Worm (Caenorhabditis elegans) whole organism, L4 larva: ENCODE data around the gene ger-1.

Source experiments
- F10B5.3 ChIP-seq: sonication (generic microtip); optimal IDR thresholded peaks from 2 replicates; lab custom pipeline; 2016; ENCODE audit warnings: mild to moderate bottlenecking, missing genetic modification characterization, missing compliant biosample characterization
- F26F4.8 ChIP-seq: fragments of 200-800 bp; sonication (Bioruptor generic); conservative IDR thresholded peaks from 2 replicates; pipeline ENCODE4 v1.3.6; 2022; ENCODE audit warnings: missing genetic modification characterization, missing compliant biosample characterization
- F44E2.7 ChIP-seq: fragments of 200-800 bp; sonication (Bioruptor generic); IDR thresholded peaks from 2 replicates; pipeline ENCODE4 v2.1.2; 2022; ENCODE audit warnings: missing genetic modification characterization, missing compliant biosample characterization
- T20F7.1 ChIP-seq: fragments of 200-800 bp; sonication (Bioruptor generic); optimal IDR thresholded peaks from 2 replicates; lab custom pipeline; 2018; ENCODE audit warnings: mild to moderate bottlenecking, missing genetic modification characterization, missing compliant biosample characterization
- Y48G9A.11 ChIP-seq: fragments of 200-800 bp; sonication (Bioruptor generic); IDR thresholded peaks from 2 replicates; pipeline ENCODE4 v1.3.6; 2022; ENCODE audit warnings: missing genetic modification reagents, missing genetic modification characterization, missing compliant biosample characterization
- Y5F2A.4 ChIP-seq: fragments of 200-800 bp; sonication (Bioruptor generic); optimal IDR thresholded peaks from 2 replicates; lab custom pipeline; 2018; ENCODE audit warnings: mild to moderate bottlenecking, missing genetic modification characterization, missing compliant biosample characterization
- ZK337.2 ChIP-seq: fragments of 200-800 bp; sonication (Bioruptor generic); IDR thresholded peaks from 2 replicates; pipeline ENCODE4 v1.3.6; 2022; ENCODE audit warnings: missing genetic modification reagents, missing genetic modification characterization, missing compliant biosample characterization
- ZK546.5 ChIP-seq, 2 experiments: sonication (generic microtip); optimal IDR thresholded peaks; 2 replicates each; lab custom pipeline; 2017; ENCODE audit warnings: missing biosample characterization in 2 of 2, missing genetic modification characterization in 2 of 2
- arid-1 ChIP-seq: fragments of 200-800 bp; sonication (Bioruptor generic); conservative IDR thresholded peaks from 2 replicates; pipeline ENCODE4 v1.3.6; 2022; ENCODE audit warnings: missing genetic modification reagents, missing genetic modification characterization, missing compliant biosample characterization
- ceh-44 ChIP-seq: fragments of 200-800 bp; sonication (Bioruptor generic); IDR thresholded peaks from 2 replicates; pipeline ENCODE4 v1.3.6; 2022; ENCODE audit warnings: missing genetic modification reagents, missing genetic modification characterization, missing compliant biosample characterization
- ceh-62 ChIP-seq: sonication (generic microtip); optimal IDR thresholded peaks from 2 replicates; lab custom pipeline; 2017; ENCODE audit warnings: missing biosample characterization, missing genetic modification characterization
- ceh-82 ChIP-seq: sonication (generic microtip); optimal IDR thresholded peaks from 2 replicates; lab custom pipeline; 2017; ENCODE audit warnings: missing biosample characterization, missing genetic modification characterization
- cey-2 ChIP-seq: sonication (generic microtip); optimal IDR thresholded peaks from 3 replicates; lab custom pipeline; 2017; ENCODE audit warnings: missing genetic modification characterization, mild to moderate bottlenecking, missing compliant biosample characterization, antibody characterized with exemption, borderline replicate concordance; ENCODE audit not compliant: insufficient read depth
- ctbp-1 ChIP-seq: fragments of 200-800 bp; sonication (Bioruptor generic); IDR thresholded peaks from 2 replicates; pipeline ENCODE4 v1.3.6; 2022; ENCODE audit warnings: missing genetic modification reagents, missing genetic modification characterization, missing compliant biosample characterization
- daf-12 ChIP-seq: fragments of 150-350 bp; optimal IDR thresholded peaks from 2 replicates; lab custom pipeline; 2014; ENCODE audit warnings: missing biosample characterization, missing genetic modification reagents, missing genetic modification characterization
- daf-16 ChIP-seq, 3 experiments: sonication (generic microtip); optimal IDR thresholded peaks; 2 replicates each; lab custom pipeline; 2016 to 2017; ENCODE audit warnings: missing genetic modification characterization in 3 of 3, missing genetic modification reagents in 3 of 3, mild to moderate bottlenecking in 2 of 3, missing compliant biosample characterization in 2 of 3, missing biosample characterization in 1 of 3, moderate library complexity in 1 of 3
- daf-8 ChIP-seq: fragments of 200-800 bp; sonication (Bioruptor generic); IDR thresholded peaks from 2 replicates; pipeline ENCODE4 v1.3.6; 2022; ENCODE audit warnings: missing genetic modification characterization, missing compliant biosample characterization
- dmd-6 ChIP-seq: fragments of 200-800 bp; sonication (Bioruptor generic); IDR thresholded peaks from 2 replicates; pipeline ENCODE4 v1.3.6; 2022; ENCODE audit warnings: missing genetic modification reagents, missing genetic modification characterization, missing compliant biosample characterization
- dmd-8 ChIP-seq: fragments of 200-800 bp; sonication (Bioruptor generic); IDR thresholded peaks from 2 replicates; pipeline ENCODE4 v1.3.6; 2022; ENCODE audit warnings: missing genetic modification characterization, missing compliant biosample characterization
- dve-1 ChIP-seq: sonication (generic microtip); optimal IDR thresholded peaks from 2 replicates; lab custom pipeline; 2017; ENCODE audit warnings: antibody characterized with exemption, mild to moderate bottlenecking, missing genetic modification characterization, missing compliant biosample characterization; ENCODE audit not compliant: insufficient read depth
- gei-8 ChIP-seq: fragments of 200-800 bp; sonication (Bioruptor generic); optimal IDR thresholded peaks from 2 replicates; lab custom pipeline; 2018; ENCODE audit warnings: mild to moderate bottlenecking, missing genetic modification characterization, missing compliant biosample characterization
- hlh-11 ChIP-seq: fragments of 200-800 bp; sonication (Bioruptor generic); optimal IDR thresholded peaks from 2 replicates; lab custom pipeline; 2018; ENCODE audit warnings: mild to moderate bottlenecking, missing genetic modification characterization, missing compliant biosample characterization
- lim-7 ChIP-seq: fragments of 200-800 bp; sonication (Bioruptor generic); IDR thresholded peaks from 2 replicates; pipeline ENCODE4 v1.3.6; 2022; ENCODE audit warnings: missing genetic modification characterization, missing compliant biosample characterization
- lin-1 ChIP-seq: fragments of 200-800 bp; sonication (Bioruptor generic); IDR thresholded peaks from 2 replicates; pipeline ENCODE4 v1.3.6; 2022; ENCODE audit warnings: missing genetic modification reagents, missing genetic modification characterization, missing compliant biosample characterization
- lin-13 ChIP-seq: fragments of 150-350 bp; optimal IDR thresholded peaks from 2 replicates; lab custom pipeline; 2014; ENCODE audit warnings: missing biosample characterization, missing genetic modification reagents, missing genetic modification characterization
- lin-15B ChIP-seq: fragments of 150-350 bp; sonication (generic microtip); optimal IDR thresholded peaks from 3 replicates; lab custom pipeline; 2014; ENCODE audit warnings: missing biosample characterization, missing genetic modification characterization
- lin-38 ChIP-seq: fragments of 200-800 bp; sonication (Bioruptor generic); IDR thresholded peaks from 2 replicates; pipeline ENCODE4 v1.3.6; 2022; ENCODE audit warnings: missing genetic modification reagents, missing genetic modification characterization, missing compliant biosample characterization
- lin-39 ChIP-seq: fragments of 150-350 bp; optimal IDR thresholded peaks from 2 replicates; lab custom pipeline; 2014; ENCODE audit warnings: missing biosample characterization, missing genetic modification reagents, missing genetic modification characterization
- lir-3 ChIP-seq: sonication (generic microtip); optimal IDR thresholded peaks from 2 replicates; lab custom pipeline; 2016; ENCODE audit warnings: mild to moderate bottlenecking, missing genetic modification characterization, missing compliant biosample characterization
- madf-9 ChIP-seq: fragments of 200-800 bp; sonication (Bioruptor generic); conservative IDR thresholded peaks from 2 replicates; pipeline ENCODE4 v1.3.6; 2022; ENCODE audit warnings: missing genetic modification reagents, missing genetic modification characterization, missing compliant biosample characterization
- mdl-1 ChIP-seq, 2 experiments: fragments of 150-350 bp in 1 of 2; sonication (generic microtip) in 1 of 2; optimal IDR thresholded peaks; 2 replicates each; lab custom pipeline; 2014 to 2017; ENCODE audit warnings: missing biosample characterization in 2 of 2, missing genetic modification characterization in 2 of 2
- nhr-11 ChIP-seq: fragments of 150-350 bp; optimal IDR thresholded peaks from 2 replicates; lab custom pipeline; 2014; ENCODE audit warnings: missing biosample characterization, missing genetic modification characterization
- nhr-111 ChIP-seq: fragments of 200-800 bp; sonication (Bioruptor generic); optimal IDR thresholded peaks from 2 replicates; lab custom pipeline; 2018; ENCODE audit warnings: mild to moderate bottlenecking, missing genetic modification characterization, missing compliant biosample characterization
- nhr-28 ChIP-seq: fragments of 150-350 bp; optimal IDR thresholded peaks from 2 replicates; lab custom pipeline; 2014; ENCODE audit warnings: missing biosample characterization, missing genetic modification characterization
- nhr-48 ChIP-seq: sonication (generic microtip); optimal IDR thresholded peaks from 2 replicates; lab custom pipeline; 2016; ENCODE audit warnings: mild to moderate bottlenecking, missing genetic modification characterization, missing compliant biosample characterization
- nhr-6 ChIP-seq: fragments of 150-350 bp; optimal IDR thresholded peaks from 2 replicates; lab custom pipeline; 2014; ENCODE audit warnings: missing biosample characterization, missing genetic modification characterization
- nhr-76 ChIP-seq: fragments of 150-350 bp; optimal IDR thresholded peaks from 2 replicates; lab custom pipeline; 2014; ENCODE audit warnings: missing biosample characterization, missing genetic modification characterization
- nhr-77 ChIP-seq: fragments of 150-350 bp; optimal IDR thresholded peaks from 2 replicates; lab custom pipeline; 2014; ENCODE audit warnings: missing biosample characterization, missing genetic modification characterization
- php-3 ChIP-seq: fragments of 200-800 bp; sonication (Bioruptor generic); IDR thresholded peaks from 2 replicates; pipeline ENCODE4 v1.3.6; 2022; ENCODE audit warnings: missing genetic modification reagents, missing genetic modification characterization, missing compliant biosample characterization
- rbr-2 ChIP-seq: sonication (generic microtip); optimal IDR thresholded peaks from 2 replicates; lab custom pipeline; 2016; ENCODE audit warnings: missing genotype, missing genetic modification characterization, missing compliant biosample characterization
- saeg-2 ChIP-seq: fragments of 200-800 bp; sonication (Bioruptor generic); IDR thresholded peaks from 2 replicates; pipeline ENCODE4 v1.3.6; 2022; ENCODE audit warnings: missing genetic modification reagents, missing genetic modification characterization, missing compliant biosample characterization
- sdz-12 ChIP-seq: fragments of 200-800 bp; sonication (Bioruptor generic); optimal IDR thresholded peaks from 2 replicates; lab custom pipeline; 2018; ENCODE audit warnings: mild to moderate bottlenecking, missing genetic modification characterization, missing compliant biosample characterization
- set-16 ChIP-seq: fragments of 200-800 bp; sonication (Bioruptor generic); IDR thresholded peaks from 2 replicates; pipeline ENCODE4 v1.3.6; 2022; ENCODE audit warnings: missing genetic modification reagents, missing genetic modification characterization, missing compliant biosample characterization
- tra-1 ChIP-seq: fragments of 200-800 bp; sonication (Bioruptor generic); IDR thresholded peaks from 2 replicates; pipeline ENCODE4 v1.3.6; 2022; ENCODE audit warnings: missing genetic modification reagents, missing genetic modification characterization, missing compliant biosample characterization
- unc-39 ChIP-seq: sonication (generic microtip); optimal IDR thresholded peaks from 2 replicates; lab custom pipeline; 2017; ENCODE audit warnings: missing biosample characterization, missing genetic modification characterization
- unc-62 ChIP-seq, 3 experiments: fragments of 150-350 bp in 1 of 3; sonication (generic microtip); optimal IDR thresholded peaks in 2 of 3; peaks in 1 of 3; 1 replicate in 1 of 3; 2 replicates in 2 of 3; lab custom pipeline; 2014 to 2017; ENCODE audit warnings: missing biosample characterization in 3 of 3, missing genetic modification characterization in 3 of 3, missing genetic modification reagents in 3 of 3, missing genotype in 1 of 3
- zfp-2 ChIP-seq: sonication (generic microtip); optimal IDR thresholded peaks from 2 replicates; lab custom pipeline; 2016; ENCODE audit warnings: mild to moderate bottlenecking, missing genetic modification characterization, missing compliant biosample characterization
- zip-11 ChIP-seq: fragments of 200-800 bp; sonication (Bioruptor generic); IDR thresholded peaks from 2 replicates; pipeline ENCODE4 v1.3.6; 2022; ENCODE audit warnings: missing genetic modification characterization, missing compliant biosample characterization
- ztf-11 ChIP-seq: fragments of 150-350 bp; optimal IDR thresholded peaks from 2 replicates; lab custom pipeline; 2014; ENCODE audit warnings: missing biosample characterization, missing genetic modification characterization

ger-1 gene

DNA sequence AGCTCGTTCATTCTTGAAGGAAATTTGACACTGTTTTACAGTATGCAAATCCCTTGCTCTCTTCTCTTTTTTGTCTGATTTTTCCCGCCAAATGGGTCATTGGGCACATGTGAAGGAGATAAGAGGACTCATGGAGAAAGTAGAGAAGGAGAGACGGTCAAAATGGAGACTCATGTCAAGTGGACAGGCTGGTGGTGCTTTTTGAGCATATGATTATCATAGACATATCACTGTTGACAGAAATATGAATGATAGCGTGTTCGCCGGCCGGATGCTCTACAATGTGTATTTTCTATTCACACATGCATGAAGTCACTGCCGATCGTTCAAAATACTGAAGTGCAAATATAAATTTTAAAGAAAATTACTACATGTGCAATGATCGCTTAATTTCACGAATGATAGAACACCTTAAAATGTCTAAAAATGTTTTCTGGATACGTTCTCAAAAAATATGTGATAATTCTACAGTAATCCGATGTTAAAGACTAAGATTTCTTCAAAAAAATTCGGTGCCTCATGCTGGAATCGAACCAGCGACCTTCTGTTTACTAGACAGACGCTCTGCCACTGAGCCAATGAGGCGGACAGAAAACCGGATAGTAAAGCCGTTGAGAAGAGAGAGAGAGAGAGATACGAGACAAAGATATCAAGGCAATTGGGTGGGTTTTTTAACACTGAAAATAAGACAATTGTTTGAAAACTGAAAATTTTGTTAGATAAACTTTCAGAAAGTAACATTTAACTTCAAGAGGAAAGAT lies 37.1 kb downstream of the ger-1 start (continued):
- TF ChIP-seq hlh-11 (tag; lab: Kevin White, UChicago) (peak; percentile 22), Y5F2A.4 (GFP tag; lab: Kevin White, UChicago) (peak; percentile 29), ceh-44 (no peak), nhr-111 (GFP tag; lab: Kevin White, UChicago) (peak; percentile 34), F10B5.3 (tag; lab: Kevin White, UChicago) (no peak), unc-62 (GFP tag; optimal IDR thresholded peaks at IDR 0.05 in 1 of 2; lab: Kevin White, UChicago) (peak in 1 of 2 experiments; percentile 95), unc-62 (tag; optimal IDR thresholded peaks at IDR 0.05; lab: Kevin White, UChicago) (no peak), dmd-6 (GFP tag; lab: Robert Waterston, UW) (peak; percentile 61), mdl-1 (tag; optimal IDR thresholded peaks at IDR 0.05; lab: Kevin White, UChicago) (no peak), lin-1 (GFP tag; lab: Robert Waterston, UW) (peak; percentile 54; the same call in 1 of the 2 replicates), lin-39 (tag; lab: Kevin White, UChicago) (no peak), php-3 (GFP tag; lab: Robert Waterston, UW) (no peak), arid-1 (peak; percentile 79), zip-11 (no peak), dve-1 (tag; lab: Kevin White, UChicago) (peak; percentile 2), gei-8 (GFP tag; lab: Kevin White, UChicago) (peak; percentile 1), F44E2.7 (GFP tag; lab: Robert Waterston, UW) (no peak), unc-39 (no peak), ztf-11 (tag; lab: Kevin White, UChicago) (no peak), daf-16 (GFP tag; optimal IDR thresholded peaks at IDR 0.05; lab: Kevin White, UChicago) (peak in 1 of 2 experiments; percentile 67), daf-16 (tag; optimal IDR thresholded peaks at IDR 0.05; lab: Kevin White, UChicago) (peak; percentile 50), lin-13 (GFP tag; lab: Kevin White, UChicago) (no peak), set-16 (no peak), ctbp-1 (GFP tag; lab: Robert Waterston, UW) (peak; percentile 60; the same call in 1 of the 2 replicates), sdz-12 (GFP tag; lab: Kevin White, UChicago) (no peak), dmd-8 (GFP tag; lab: Robert Waterston, UW) (no peak), ZK546.5 (tag; optimal IDR thresholded peaks at IDR 0.05; lab: Kevin White, UChicago) (no peak), ceh-82 (tag; lab: Kevin White, UChicago) (no peak), lin-15B (tag; lab: Kevin White, UChicago) (no peak), nhr-11 (tag; lab: Kevin White, UChicago) (no peak), nhr-76 (tag; lab: Kevin White, UChicago) (no peak), Y48G9A.11 (GFP tag; lab: Robert Waterston, UW) (no peak), lim-7 (GFP tag; lab: Robert Waterston, UW) (0 out of 2 replicates have a peak, but pooled peaks have one; percentile 44), tra-1 (GFP tag; lab: Robert Waterston, UW) (peak; percentile 56), cey-2 (tag; lab: Kevin White, UChicago) (no peak), nhr-28 (tag; lab: Kevin White, UChicago) (no peak), rbr-2 (tag; lab: Kevin White, UChicago) (peak; percentile 30), madf-9 (no peak; the same call in 1 of the 2 replicates), lin-38 (peak; percentile 62), nhr-77 (no peak), lir-3 (tag; lab: Kevin White, UChicago) (no peak), nhr-6 (tag; lab: Kevin White, UChicago) (no peak), daf-12 (no peak), ZK337.2 (GFP tag; lab: Robert Waterston, UW) (no peak), ceh-62 (tag; lab: Kevin White, UChicago) (no peak), T20F7.1 (GFP tag; lab: Kevin White, UChicago) (no peak), nhr-48 (no peak), zfp-2 (tag; lab: Kevin White, UChicago) (no peak), saeg-2 (no peak), daf-8 (GFP tag; lab: Robert Waterston, UW) (no peak), F26F4.8 (GFP tag; lab: Robert Waterston, UW) (no peak)
